Fruit fly (Drosophila melanogaster) whole organism, prepupa: Measurements from ENCODE around the gene Sqor.

ENCODE experiments used
- Blimp-1 ChIP-seq: fragments of 200-800 bp; sonication (Bioruptor generic); optimal IDR thresholded peaks from 3 replicates; lab custom pipeline; 2017; ENCODE audit warnings: missing biosample characterization, missing genetic modification characterization, mild to moderate bottlenecking, moderate library complexity, missing genetic modification reagents
- CG10631 ChIP-seq: fragments of 200-800 bp; sonication (Bioruptor generic); optimal IDR thresholded peaks from 2 replicates; lab custom pipeline; 2016; ENCODE audit warnings: missing biosample characterization, missing genetic modification characterization
- CG31627 ChIP-seq: fragments of 200-800 bp; sonication (Bioruptor generic); optimal IDR thresholded peaks from 3 replicates; lab custom pipeline; 2016; ENCODE audit warnings: missing biosample characterization, missing genetic modification characterization
- CG6792 ChIP-seq: fragments of 200-800 bp; sonication (Bioruptor generic); optimal IDR thresholded peaks from 3 replicates; lab custom pipeline; 2016; ENCODE audit warnings: missing biosample characterization, missing genetic modification characterization
- CG6854 ChIP-seq: fragments of 200-800 bp; sonication (Bioruptor generic); optimal IDR thresholded peaks from 2 replicates; lab custom pipeline; 2017; ENCODE audit warnings: missing biosample characterization, mild to moderate bottlenecking, missing genetic modification characterization
- CG7368 ChIP-seq: fragments of 200-800 bp; sonication (Bioruptor generic); optimal IDR thresholded peaks from 3 replicates; lab custom pipeline; 2016; ENCODE audit warnings: missing biosample characterization, missing genetic modification characterization
- CG8632 ChIP-seq: fragments of 200-800 bp; sonication (Bioruptor generic); optimal IDR thresholded peaks from 3 replicates; lab custom pipeline; 2016; ENCODE audit warnings: missing biosample characterization, missing genetic modification characterization
- Eip78C ChIP-seq: fragments of 200-800 bp; sonication (Bioruptor generic); peaks from one replicate; lab custom pipeline; 2016; ENCODE audit warnings: missing biosample characterization, missing genetic modification characterization
- Lpt ChIP-seq: fragments of 200-800 bp; sonication (Bioruptor generic); optimal IDR thresholded peaks from 3 replicates; lab custom pipeline; 2016; ENCODE audit warnings: missing biosample characterization, missing genetic modification characterization
- Met ChIP-seq: fragments of 200-800 bp; sonication (Bioruptor generic); optimal IDR thresholded peaks from 3 replicates; lab custom pipeline; 2016; ENCODE audit warnings: missing biosample characterization, missing genetic modification characterization
- Sox15 ChIP-seq: fragments of 200-800 bp; sonication (Bioruptor generic); optimal IDR thresholded peaks from 3 replicates; lab custom pipeline; 2016; ENCODE audit warnings: missing biosample characterization, missing genetic modification characterization

DNA sequence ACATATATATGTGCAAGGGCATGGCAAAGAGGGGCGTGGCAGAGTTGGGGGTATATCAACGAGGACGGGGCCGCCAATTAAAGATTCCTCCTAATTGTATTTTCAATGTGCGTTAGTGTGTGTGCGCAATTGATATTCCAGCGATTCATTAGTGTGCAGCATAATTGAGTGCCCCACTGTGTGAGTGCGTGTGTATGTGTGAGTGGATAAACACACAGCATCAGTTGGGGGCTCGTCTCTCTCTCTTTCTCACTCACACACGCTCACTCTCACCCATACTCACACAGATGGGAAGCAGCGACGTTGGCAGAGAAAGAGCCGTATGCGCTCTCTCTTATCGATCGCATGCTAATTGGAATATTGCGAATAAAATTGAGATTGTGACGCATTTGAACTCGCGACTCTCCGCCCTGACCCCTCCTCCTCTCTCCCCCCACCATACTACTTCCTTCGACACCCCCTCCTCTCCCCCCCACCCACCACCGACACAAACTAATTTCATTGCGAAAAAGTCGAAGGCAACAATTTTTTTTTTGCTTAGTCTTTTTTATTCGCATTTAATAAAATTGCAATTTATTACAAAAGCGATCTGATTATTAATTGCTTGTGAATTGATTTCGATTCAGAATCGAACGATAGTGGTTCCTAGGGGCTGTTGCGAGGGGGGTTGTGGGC is 6.2 kb upstream of the Sqor start:
- TF ChIP-seq CG8632, result no peak
- TF ChIP-seq Blimp-1 (GFP tag; lab: Kevin White, UChicago), result no peak
- TF ChIP-seq Sox15, result no peak
- TF ChIP-seq Eip78C (GFP tag; lab: Kevin White, UChicago), result no peak
- TF ChIP-seq CG10631 (GFP tag; lab: Kevin White, UChicago), result no peak
- TF ChIP-seq Lpt, result no peak
- no peak for TF ChIP-seq CG7368 (GFP tag; lab: Kevin White, UChicago)
- no peak for TF ChIP-seq CG31627 (GFP tag; lab: Kevin White, UChicago)
- no peak for TF ChIP-seq CG6792 (GFP tag; lab: Kevin White, UChicago)
- no peak for TF ChIP-seq Met (GFP tag; lab: Kevin White, UChicago)
- no peak for TF ChIP-seq CG6854 (GFP tag; lab: Kevin White, UChicago)
